Fruit fly (Drosophila melanogaster) whole organism, embryonic: Measurements from ENCODE around the gene Chrac-16.

ENCODE experiments used
- B-H2 ChIP-seq: fragments of 200-800 bp; sonication (Bioruptor generic); optimal IDR thresholded peaks from 2 replicates; lab custom pipeline; 2018; ENCODE audit warnings: missing biosample characterization, mild to moderate bottlenecking, missing genetic modification characterization
- BEAF-32 ChIP-seq: fragments of 200-800 bp; sonication (Bioruptor generic); optimal IDR thresholded peaks from 3 replicates; lab custom pipeline; 2017; ENCODE audit warnings: missing biosample characterization, missing genetic modification characterization, mild to moderate bottlenecking, moderate library complexity, missing genetic modification reagents
- CG13775 ChIP-seq: fragments of 200-800 bp; sonication (Bioruptor generic); optimal IDR thresholded peaks from 3 replicates; lab custom pipeline; 2017; ENCODE audit warnings: missing biosample characterization, mild to moderate bottlenecking, missing genetic modification characterization
- CG14441 ChIP-seq: fragments of 200-800 bp; sonication (Bioruptor generic); IDR thresholded peaks from 2 replicates; pipeline ENCODE4 v1.3.6; 2022; ENCODE audit warnings: missing biosample characterization, missing genetic modification characterization
- CG16863 ChIP-seq: fragments of 200-800 bp; sonication (Bioruptor generic); optimal IDR thresholded peaks from 3 replicates; lab custom pipeline; 2016; ENCODE audit warnings: missing biosample characterization, missing genetic modification characterization
- CG17829 ChIP-seq: fragments of 200-800 bp; optimal IDR thresholded peaks from 2 replicates; lab custom pipeline; 2019; ENCODE audit warnings: missing biosample characterization, mild to moderate bottlenecking, missing genetic modification characterization, moderate library complexity
- CG18619 ChIP-seq: fragments of 200-800 bp; sonication (Bioruptor generic); optimal IDR thresholded peaks from 3 replicates; lab custom pipeline; 2017; ENCODE audit warnings: missing biosample characterization, mild to moderate bottlenecking, missing genetic modification characterization
- CG2116 ChIP-seq: fragments of 200-800 bp; sonication (Bioruptor generic); optimal IDR thresholded peaks from 3 replicates; lab custom pipeline; 2018; ENCODE audit warnings: missing biosample characterization, mild to moderate bottlenecking, missing genetic modification characterization
- CG2199 ChIP-seq: fragments of 200-800 bp; sonication (Bioruptor generic); IDR thresholded peaks from 3 replicates; pipeline ENCODE4 v1.3.6; 2022; ENCODE audit warnings: missing biosample characterization, missing genetic modification characterization
- CG30431 ChIP-seq: fragments of 200-800 bp; sonication (Bioruptor generic); optimal IDR thresholded peaks from 2 replicates; lab custom pipeline; 2017; ENCODE audit warnings: missing biosample characterization, missing genetic modification characterization
- CG31365 ChIP-seq: fragments of 200-800 bp; sonication (Bioruptor generic); optimal IDR thresholded peaks from 2 replicates; lab custom pipeline; 2018; ENCODE audit warnings: missing biosample characterization, mild to moderate bottlenecking, missing genetic modification characterization
- CG3847 ChIP-seq: fragments of 200-800 bp; sonication (Bioruptor generic); IDR thresholded peaks from 2 replicates; pipeline ENCODE4 v1.3.6; 2022; ENCODE audit warnings: missing biosample characterization, missing genetic modification characterization
- CG4360 ChIP-seq: fragments of 200-800 bp; sonication (Bioruptor generic); IDR thresholded peaks from 2 replicates; pipeline ENCODE4 v1.3.6; 2022; ENCODE audit warnings: missing biosample characterization, missing genetic modification characterization
- CG4617 ChIP-seq: fragments of 200-800 bp; sonication (Bioruptor generic); optimal IDR thresholded peaks from 3 replicates; lab custom pipeline; 2016; ENCODE audit warnings: missing biosample characterization, missing genetic modification characterization, borderline replicate concordance
- CG9215 ChIP-seq: fragments of 200-800 bp; sonication (Bioruptor generic); IDR thresholded peaks from 2 replicates; pipeline ENCODE4 v1.3.6; 2022; ENCODE audit warnings: missing biosample characterization, missing genetic modification characterization
- CG9817 ChIP-seq: fragments of 200-800 bp; sonication (Bioruptor generic); optimal IDR thresholded peaks from 2 replicates; lab custom pipeline; 2018; ENCODE audit warnings: missing biosample characterization, mild to moderate bottlenecking, missing genetic modification characterization, moderate library complexity
- CG9932 ChIP-seq: fragments of 200-800 bp; sonication (Bioruptor generic); IDR thresholded peaks from 2 replicates; pipeline ENCODE4 v1.3.6; 2022; ENCODE audit warnings: missing biosample characterization, missing genetic modification characterization
- Dad ChIP-seq: fragments of 200-800 bp; sonication (Bioruptor generic); optimal IDR thresholded peaks from 3 replicates; lab custom pipeline; 2016; ENCODE audit warnings: missing biosample characterization, missing genetic modification characterization
- Dll ChIP-seq: fragments of 200-800 bp; sonication (Bioruptor generic); IDR thresholded peaks from 4 replicates; pipeline ENCODE4 v1.3.6; 2022; ENCODE audit warnings: missing biosample characterization, missing genetic modification characterization; ENCODE audit not compliant: partially characterized antibody
- E2f2 ChIP-seq: fragments of 200-800 bp; sonication (Bioruptor generic); IDR thresholded peaks from 2 replicates; pipeline ENCODE4 v1.3.6; 2022; ENCODE audit warnings: missing biosample characterization, missing genetic modification characterization
- Gsc ChIP-seq: fragments of 200-800 bp; sonication (Bioruptor generic); IDR thresholded peaks from 2 replicates; pipeline ENCODE4 v1.3.6; 2022; ENCODE audit warnings: missing biosample characterization, missing genetic modification characterization
- HmgZ ChIP-seq: fragments of 200-800 bp; sonication (Bioruptor generic); optimal IDR thresholded peaks from 2 replicates; lab custom pipeline; 2018; ENCODE audit warnings: missing biosample characterization, mild to moderate bottlenecking, missing genetic modification characterization
- Hr3 ChIP-seq: fragments of 200-800 bp; sonication (Bioruptor generic); optimal IDR thresholded peaks from 3 replicates; lab custom pipeline; 2016; ENCODE audit warnings: missing biosample characterization, missing genetic modification characterization
- Kr ChIP-seq: fragments of 200-800 bp; sonication (Bioruptor generic); optimal IDR thresholded peaks from 2 replicates; lab custom pipeline; 2017; ENCODE audit warnings: missing biosample characterization, mild to moderate bottlenecking, missing genetic modification characterization
- Med ChIP-seq: fragments of 200-800 bp; sonication (Bioruptor generic); peaks from one replicate; lab custom pipeline; 2016; ENCODE audit warnings: missing biosample characterization, missing genetic modification characterization, mild to moderate bottlenecking, inconsistent platforms, moderate library complexity
- Nf-YC ChIP-seq: fragments of 200-800 bp; optimal IDR thresholded peaks from 3 replicates; lab custom pipeline; 2019; ENCODE audit warnings: missing biosample characterization, mild to moderate bottlenecking, missing genetic modification characterization, moderate library complexity
- Oli ChIP-seq: fragments of 200-800 bp; sonication (Bioruptor generic); optimal IDR thresholded peaks from 2 replicates; lab custom pipeline; 2018; ENCODE audit warnings: missing biosample characterization, mild to moderate bottlenecking, missing genetic modification characterization, moderate library complexity
- Pdp1 ChIP-seq, 2 experiments: fragments of 200-800 bp; sonication (Bioruptor generic); optimal IDR thresholded peaks; 3 replicates each; lab custom pipeline; 2016; ENCODE audit warnings: missing biosample characterization in 2 of 2, missing genetic modification characterization in 2 of 2, mild to moderate bottlenecking in 1 of 2, moderate library complexity in 1 of 2
- Ravus ChIP-seq: fragments of 200-800 bp; sonication (Bioruptor generic); IDR thresholded peaks from 2 replicates; pipeline ENCODE4 v1.3.6; 2022; ENCODE audit warnings: missing biosample characterization, missing genetic modification characterization
- Scr ChIP-seq: fragments of 200-800 bp; sonication (Bioruptor generic); IDR thresholded peaks from 2 replicates; pipeline ENCODE4 v1.3.6; 2022; ENCODE audit warnings: missing biosample characterization, missing genetic modification characterization; ENCODE audit not compliant: partially characterized antibody
- Ssrp ChIP-seq: fragments of 200-800 bp; sonication (Bioruptor generic); optimal IDR thresholded peaks from 2 replicates; lab custom pipeline; 2018; ENCODE audit warnings: missing biosample characterization, mild to moderate bottlenecking, missing genetic modification characterization, moderate library complexity
- Vsx1 ChIP-seq: fragments of 200-800 bp; sonication (Bioruptor generic); optimal IDR thresholded peaks from 2 replicates; lab custom pipeline; 2017; ENCODE audit warnings: missing biosample characterization, mild to moderate bottlenecking, missing genetic modification characterization, missing genetic modification reagents
- ab ChIP-seq: fragments of 200-800 bp; sonication (Bioruptor generic); optimal IDR thresholded peaks from 2 replicates; lab custom pipeline; 2016; ENCODE audit warnings: missing biosample characterization, missing genetic modification characterization
- amos ChIP-seq: fragments of 200-800 bp; sonication (Bioruptor generic); IDR thresholded peaks from 2 replicates; pipeline ENCODE4 v1.3.6; 2022; ENCODE audit warnings: missing biosample characterization, missing genetic modification characterization; ENCODE audit not compliant: partially characterized antibody
- disco-r ChIP-seq: fragments of 200-800 bp; sonication (Bioruptor generic); optimal IDR thresholded peaks from 2 replicates; lab custom pipeline; 2016; ENCODE audit warnings: missing biosample characterization, missing genetic modification characterization
- esg ChIP-seq: fragments of 200-800 bp; sonication (Bioruptor generic); conservative IDR thresholded peaks from 2 replicates; pipeline ENCODE4 v1.3.6; 2022; ENCODE audit warnings: missing biosample characterization, missing genetic modification characterization
- gfzf ChIP-seq: fragments of 200-800 bp; sonication (Bioruptor generic); optimal IDR thresholded peaks from 2 replicates; lab custom pipeline; 2016; ENCODE audit warnings: missing biosample characterization, mild to moderate bottlenecking, missing genetic modification characterization, moderate library complexity
- hbn ChIP-seq: fragments of 200-800 bp; sonication (Bioruptor generic); IDR thresholded peaks from 2 replicates; pipeline ENCODE4 v1.3.6; 2022; ENCODE audit warnings: missing biosample characterization, missing genetic modification characterization; ENCODE audit not compliant: partially characterized antibody
- ind ChIP-seq: fragments of 200-800 bp; sonication (Bioruptor generic); optimal IDR thresholded peaks from 3 replicates; lab custom pipeline; 2016; ENCODE audit warnings: missing biosample characterization, missing genetic modification characterization
- inv ChIP-seq: fragments of 200-800 bp; sonication (Bioruptor generic); IDR thresholded peaks from 2 replicates; pipeline ENCODE4 v1.3.6; 2022; ENCODE audit warnings: missing biosample characterization, missing genetic modification characterization; ENCODE audit not compliant: partially characterized antibody
- knrl ChIP-seq: fragments of 200-800 bp; sonication (Bioruptor generic); IDR thresholded peaks from 3 replicates; pipeline ENCODE4 v1.3.6; 2022; ENCODE audit warnings: missing biosample characterization, missing genetic modification characterization; ENCODE audit not compliant: partially characterized antibody
- mam ChIP-seq: fragments of 200-800 bp; sonication (Bioruptor generic); optimal IDR thresholded peaks from 3 replicates; lab custom pipeline; 2016; ENCODE audit warnings: missing biosample characterization, missing genetic modification characterization
- mld ChIP-seq: fragments of 200-800 bp; sonication (Bioruptor generic); IDR thresholded peaks from 3 replicates; pipeline ENCODE4 v1.3.6; 2022; ENCODE audit warnings: missing biosample characterization, missing genetic modification characterization; ENCODE audit not compliant: partially characterized antibody
- nmo ChIP-seq: fragments of 200-800 bp; sonication (Bioruptor generic); optimal IDR thresholded peaks from 2 replicates; lab custom pipeline; 2018; ENCODE audit warnings: missing biosample characterization, mild to moderate bottlenecking, missing genetic modification characterization, moderate library complexity
- row ChIP-seq: fragments of 200-800 bp; sonication (Bioruptor generic); IDR thresholded peaks from 3 replicates; pipeline ENCODE4 v1.3.6; 2022; ENCODE audit warnings: missing biosample characterization, missing genetic modification characterization
- seq ChIP-seq: fragments of 200-800 bp; sonication (Bioruptor generic); IDR thresholded peaks from 2 replicates; pipeline ENCODE4 v1.3.6; 2022; ENCODE audit warnings: missing biosample characterization, missing genetic modification characterization
- sug ChIP-seq: fragments of 200-800 bp; optimal IDR thresholded peaks from 2 replicates; lab custom pipeline; 2019; ENCODE audit warnings: missing biosample characterization, mild to moderate bottlenecking, missing genetic modification characterization, moderate library complexity
- tin ChIP-seq: fragments of 200-800 bp; sonication (Bioruptor generic); optimal IDR thresholded peaks from 3 replicates; lab custom pipeline; 2016; ENCODE audit warnings: missing biosample characterization, missing genetic modification characterization
- tna ChIP-seq: fragments of 200-800 bp; sonication (Bioruptor generic); IDR thresholded peaks from 2 replicates; pipeline ENCODE4 v1.3.6; 2022; ENCODE audit warnings: missing biosample characterization, missing genetic modification characterization; ENCODE audit not compliant: partially characterized antibody
- zfh2 ChIP-seq: fragments of 200-800 bp; sonication (Bioruptor generic); optimal IDR thresholded peaks from 2 replicates; lab custom pipeline; 2016; ENCODE audit warnings: missing biosample characterization, missing genetic modification characterization

Chrac-16 gene

dm6 chrX:12017815-12018439 is at the start of gene Chrac-16 (continued):
- TF ChIP-seq mld (GFP tag; lab: Robert Waterston, UW): peak; percentile 53; the same call in 1 of the 3 replicates
- TF ChIP-seq HmgZ (tag; lab: Kevin White, UChicago): no peak
- no peak for TF ChIP-seq CG2199 (GFP tag; lab: Robert Waterston, UW)
- no peak for TF ChIP-seq nmo (GFP tag; lab: Kevin White, UChicago)
- no peak for TF ChIP-seq tin
- peak; percentile 78 for TF ChIP-seq Dll
- no peak for TF ChIP-seq CG31365 (tag; lab: Kevin White, UChicago)
- TF ChIP-seq Ravus (GFP tag; lab: Robert Waterston, UW): no peak
- peak; percentile 62 for TF ChIP-seq hbn (GFP tag; lab: Robert Waterston, UW)
- TF ChIP-seq CG18619 (GFP tag; lab: Kevin White, UChicago): no peak
- no peak for TF ChIP-seq disco-r (GFP tag; lab: Kevin White, UChicago)
- no peak for TF ChIP-seq CG16863 (GFP tag; lab: Kevin White, UChicago)
- peak; percentile 62 for TF ChIP-seq Med (GFP tag; lab: Kevin White, UChicago)
- TF ChIP-seq CG30431 (GFP tag; lab: Kevin White, UChicago): no peak
- TF ChIP-seq Pdp1 (GFP tag; optimal IDR thresholded peaks at IDR 0.05; lab: Kevin White, UChicago): no peak
- TF ChIP-seq Kr (GFP tag; lab: Kevin White, UChicago): no peak
- no peak for TF ChIP-seq Gsc
- TF ChIP-seq tna (GFP tag; lab: Robert Waterston, UW): peak; percentile 70
- no peak for TF ChIP-seq CG2116
- TF ChIP-seq Hr3 (GFP tag; lab: Kevin White, UChicago): no peak
- no peak for TF ChIP-seq CG4360 (GFP tag; lab: Robert Waterston, UW)
- no peak for TF ChIP-seq CG4617 (GFP tag; lab: Kevin White, UChicago)
- no peak for TF ChIP-seq sug (tag; lab: Kevin White, UChicago)
- peak; percentile 77 for TF ChIP-seq inv (GFP tag; lab: Robert Waterston, UW)
- peak; percentile 20 for TF ChIP-seq gfzf (GFP tag; lab: Kevin White, UChicago)
- no peak for TF ChIP-seq B-H2 (GFP tag; lab: Kevin White, UChicago)
- peak; percentile 7; the same call in 1 of the 2 replicates for TF ChIP-seq E2f2 (GFP tag; lab: Robert Waterston, UW)
- no peak for TF ChIP-seq mam (GFP tag; lab: Kevin White, UChicago)
- no peak for TF ChIP-seq Ssrp (tag; lab: Kevin White, UChicago)
- no peak for TF ChIP-seq ab (GFP tag; lab: Kevin White, UChicago)
- TF ChIP-seq seq: no peak
- TF ChIP-seq CG14441 (GFP tag; lab: Robert Waterston, UW): no peak
- TF ChIP-seq CG9932 (GFP tag; lab: Robert Waterston, UW): peak; percentile 19; the same call in 1 of the 2 replicates
- no peak for TF ChIP-seq Vsx1 (GFP tag; lab: Kevin White, UChicago)
- no peak for TF ChIP-seq Dad
- TF ChIP-seq CG3847 (GFP tag; lab: Robert Waterston, UW): no peak
- no peak for TF ChIP-seq esg (GFP tag; lab: Robert Waterston, UW)
- TF ChIP-seq row (GFP tag; lab: Robert Waterston, UW): peak; percentile 37; the same call in 2 of the 3 replicates
- TF ChIP-seq CG9215: no peak
- peak; percentile 78 for TF ChIP-seq Scr
- peak; percentile 80 for TF ChIP-seq knrl (GFP tag; lab: Robert Waterston, UW)
- TF ChIP-seq Nf-YC (tag; lab: Kevin White, UChicago): no peak
- TF ChIP-seq Oli: no peak
- TF ChIP-seq amos (GFP tag; lab: Robert Waterston, UW): peak; percentile 81
- TF ChIP-seq zfh2 (GFP tag; lab: Kevin White, UChicago): no peak
- no peak for TF ChIP-seq ind (GFP tag; lab: Kevin White, UChicago)
- TF ChIP-seq CG17829: no peak
- no peak for TF ChIP-seq CG9817
- peak; percentile 74 for TF ChIP-seq BEAF-32
- TF ChIP-seq CG13775 (GFP tag; lab: Kevin White, UChicago): no peak
